Worm (Caenorhabditis elegans) whole organism, L3 larva: Measurements from ENCODE around the gene nhr-163.

ENCODE experiments used
- daf-12 ChIP-seq: fragments of 150-350 bp; optimal IDR thresholded peaks from 2 replicates; lab custom pipeline; 2014; ENCODE audit warnings: missing biosample characterization, missing genetic modification reagents, missing genetic modification characterization
- hmg-11 ChIP-seq: sonication (generic microtip); optimal IDR thresholded peaks from 2 replicates; lab custom pipeline; 2016; ENCODE audit warnings: missing genetic modification characterization, missing compliant biosample characterization

ce11 chrV:6953797-6954196 is 32.0 kb downstream of the nhr-163 start, which contains the start of gene srg-31:
- TF ChIP-seq hmg-11 (no peak), daf-12 (no peak)
